Worm (Caenorhabditis elegans) whole organism, L4 larva: ENCODE results near the gene K02F6.8.

Experiments
- R02D3.7 ChIP-seq: fragments of 150-350 bp; sonication (generic microtip); optimal IDR thresholded peaks from 3 replicates; lab custom pipeline; 2014; ENCODE audit warnings: missing biosample characterization, missing genetic modification characterization
- Y5F2A.4 ChIP-seq: fragments of 200-800 bp; sonication (Bioruptor generic); optimal IDR thresholded peaks from 2 replicates; lab custom pipeline; 2018; ENCODE audit warnings: mild to moderate bottlenecking, missing genetic modification characterization, missing compliant biosample characterization
- ZK337.2 ChIP-seq: fragments of 200-800 bp; sonication (Bioruptor generic); IDR thresholded peaks from 2 replicates; pipeline ENCODE4 v1.3.6; 2022; ENCODE audit warnings: missing genetic modification reagents, missing genetic modification characterization, missing compliant biosample characterization
- ZK546.5 ChIP-seq, 2 experiments: sonication (generic microtip); optimal IDR thresholded peaks; 2 replicates each; lab custom pipeline; 2017; ENCODE audit warnings: missing biosample characterization in 2 of 2, missing genetic modification characterization in 2 of 2
- aha-1 ChIP-seq: fragments of 150-350 bp; peaks from one replicate; lab custom pipeline; 2014; ENCODE audit warnings: missing biosample characterization, missing genetic modification characterization
- ama-1 ChIP-seq: fragments of 150-350 bp; optimal IDR thresholded peaks from 2 replicates; lab custom pipeline; 2014; ENCODE audit warnings: inconsistent platforms, mixed read lengths
- arid-1 ChIP-seq: fragments of 200-800 bp; sonication (Bioruptor generic); conservative IDR thresholded peaks from 2 replicates; pipeline ENCODE4 v1.3.6; 2022; ENCODE audit warnings: missing genetic modification reagents, missing genetic modification characterization, missing compliant biosample characterization
- ceh-20 ChIP-seq: fragments of 200-800 bp; sonication (Bioruptor generic); IDR thresholded peaks from 2 replicates; pipeline ENCODE4 v1.3.6; 2022; ENCODE audit warnings: missing genetic modification reagents, missing genetic modification characterization, missing compliant biosample characterization
- ceh-44 ChIP-seq: fragments of 200-800 bp; sonication (Bioruptor generic); IDR thresholded peaks from 2 replicates; pipeline ENCODE4 v1.3.6; 2022; ENCODE audit warnings: missing genetic modification reagents, missing genetic modification characterization, missing compliant biosample characterization
- ces-1 ChIP-seq: fragments of 150-350 bp; sonication (generic microtip); optimal IDR thresholded peaks from 4 replicates; lab custom pipeline; 2014; ENCODE audit warnings: missing biosample characterization, missing genetic modification reagents, missing genetic modification characterization
- ctbp-1 ChIP-seq: fragments of 200-800 bp; sonication (Bioruptor generic); IDR thresholded peaks from 2 replicates; pipeline ENCODE4 v1.3.6; 2022; ENCODE audit warnings: missing genetic modification reagents, missing genetic modification characterization, missing compliant biosample characterization
- daf-16 ChIP-seq, 3 experiments: sonication (generic microtip); optimal IDR thresholded peaks; 2 replicates each; lab custom pipeline; 2016 to 2017; ENCODE audit warnings: missing genetic modification characterization in 3 of 3, missing genetic modification reagents in 3 of 3, mild to moderate bottlenecking in 2 of 3, missing compliant biosample characterization in 2 of 3, missing biosample characterization in 1 of 3, moderate library complexity in 1 of 3
- daf-19 ChIP-seq: fragments of 200-800 bp; sonication (Bioruptor generic); conservative IDR thresholded peaks from 2 replicates; pipeline ENCODE4 v1.3.6; 2022; ENCODE audit warnings: missing genetic modification characterization, missing compliant biosample characterization
- dmd-8 ChIP-seq: fragments of 200-800 bp; sonication (Bioruptor generic); IDR thresholded peaks from 2 replicates; pipeline ENCODE4 v1.3.6; 2022; ENCODE audit warnings: missing genetic modification characterization, missing compliant biosample characterization
- duxl-1 ChIP-seq: sonication (generic microtip); optimal IDR thresholded peaks from 2 replicates; lab custom pipeline; 2016; ENCODE audit warnings: mild to moderate bottlenecking, missing genetic modification characterization, moderate library complexity, missing compliant biosample characterization; ENCODE audit not compliant: poor library complexity
- egl-27 ChIP-seq: sonication (generic microtip); optimal IDR thresholded peaks from 3 replicates; lab custom pipeline; 2017; ENCODE audit warnings: missing biosample characterization, missing genetic modification reagents, missing genetic modification characterization
- egl-43 ChIP-seq: fragments of 200-800 bp; sonication (Bioruptor generic); IDR thresholded peaks from 2 replicates; pipeline ENCODE4 v1.3.6; 2022; ENCODE audit warnings: missing genetic modification reagents, missing genetic modification characterization, missing compliant biosample characterization
- fos-1 ChIP-seq: fragments of 150-350 bp; optimal IDR thresholded peaks from 2 replicates; lab custom pipeline; 2014; ENCODE audit warnings: missing biosample characterization, missing genetic modification characterization
- gei-8 ChIP-seq: fragments of 200-800 bp; sonication (Bioruptor generic); optimal IDR thresholded peaks from 2 replicates; lab custom pipeline; 2018; ENCODE audit warnings: mild to moderate bottlenecking, missing genetic modification characterization, missing compliant biosample characterization
- hlh-30 ChIP-seq: sonication (generic microtip); optimal IDR thresholded peaks from 2 replicates; lab custom pipeline; 2017; ENCODE audit warnings: antibody characterized with exemption, mild to moderate bottlenecking, missing genetic modification characterization, missing compliant biosample characterization; ENCODE audit not compliant: insufficient read depth
- lin-1 ChIP-seq: fragments of 200-800 bp; sonication (Bioruptor generic); IDR thresholded peaks from 2 replicates; pipeline ENCODE4 v1.3.6; 2022; ENCODE audit warnings: missing genetic modification reagents, missing genetic modification characterization, missing compliant biosample characterization
- lin-13 ChIP-seq: fragments of 150-350 bp; optimal IDR thresholded peaks from 2 replicates; lab custom pipeline; 2014; ENCODE audit warnings: missing biosample characterization, missing genetic modification reagents, missing genetic modification characterization
- lin-29 ChIP-seq: fragments of 200-800 bp; sonication (Bioruptor generic); IDR thresholded peaks from 2 replicates; pipeline ENCODE4 v1.3.6; 2022; ENCODE audit warnings: missing genetic modification reagents, missing genetic modification characterization, missing compliant biosample characterization
- lin-38 ChIP-seq: fragments of 200-800 bp; sonication (Bioruptor generic); IDR thresholded peaks from 2 replicates; pipeline ENCODE4 v1.3.6; 2022; ENCODE audit warnings: missing genetic modification reagents, missing genetic modification characterization, missing compliant biosample characterization
- lin-39 ChIP-seq: fragments of 150-350 bp; optimal IDR thresholded peaks from 2 replicates; lab custom pipeline; 2014; ENCODE audit warnings: missing biosample characterization, missing genetic modification reagents, missing genetic modification characterization
- lir-3 ChIP-seq: sonication (generic microtip); optimal IDR thresholded peaks from 2 replicates; lab custom pipeline; 2016; ENCODE audit warnings: mild to moderate bottlenecking, missing genetic modification characterization, missing compliant biosample characterization
- madf-9 ChIP-seq: fragments of 200-800 bp; sonication (Bioruptor generic); conservative IDR thresholded peaks from 2 replicates; pipeline ENCODE4 v1.3.6; 2022; ENCODE audit warnings: missing genetic modification reagents, missing genetic modification characterization, missing compliant biosample characterization
- mep-1 ChIP-seq: fragments of 150-350 bp; sonication (generic microtip); optimal IDR thresholded peaks from 3 replicates; lab custom pipeline; 2014; ENCODE audit warnings: missing biosample characterization, missing genetic modification characterization
- mes-2 ChIP-seq: sonication (generic microtip); optimal IDR thresholded peaks from 2 replicates; lab custom pipeline; 2016; ENCODE audit warnings: missing genotype, mild to moderate bottlenecking, missing genetic modification characterization, missing compliant biosample characterization; ENCODE audit not compliant: poor library complexity, severe bottlenecking
- mxl-3 ChIP-seq: fragments of 200-800 bp; sonication (Bioruptor generic); optimal IDR thresholded peaks from 2 replicates; lab custom pipeline; 2018; ENCODE audit warnings: mild to moderate bottlenecking, missing genetic modification characterization, missing compliant biosample characterization
- nhr-10 ChIP-seq: fragments of 150-350 bp; optimal IDR thresholded peaks from 2 replicates; lab custom pipeline; 2014; ENCODE audit warnings: missing biosample characterization, missing genetic modification characterization
- nhr-111 ChIP-seq: fragments of 200-800 bp; sonication (Bioruptor generic); optimal IDR thresholded peaks from 2 replicates; lab custom pipeline; 2018; ENCODE audit warnings: mild to moderate bottlenecking, missing genetic modification characterization, missing compliant biosample characterization
- nhr-237 ChIP-seq: sonication (generic microtip); optimal IDR thresholded peaks from 2 replicates; lab custom pipeline; 2017; ENCODE audit warnings: missing biosample characterization, missing genetic modification characterization
- nhr-41 ChIP-seq: fragments of 200-800 bp; sonication (Bioruptor generic); IDR thresholded peaks from 2 replicates; pipeline ENCODE4 v1.3.6; 2022; ENCODE audit warnings: missing genetic modification reagents, missing genetic modification characterization, missing compliant biosample characterization
- nhr-42 ChIP-seq: fragments of 200-800 bp; sonication (Bioruptor generic); IDR thresholded peaks from 2 replicates; pipeline ENCODE4 v1.3.6; 2022; ENCODE audit warnings: missing genetic modification characterization, missing compliant biosample characterization
- pha-4 ChIP-seq, 2 experiments: fragments of 150-350 bp in 1 of 2; fragments of 200-800 bp in 1 of 2; sonication (Bioruptor generic) in 1 of 2; IDR thresholded peaks in 1 of 2; optimal IDR thresholded peaks in 1 of 2; 2 replicates each; pipeline versions ENCODE4 v1.3.6 to Lab custom; 2014 to 2022; ENCODE audit warnings: missing genetic modification characterization in 2 of 2, missing genetic modification reagents in 2 of 2, missing biosample characterization in 1 of 2, missing compliant biosample characterization in 1 of 2
- php-3 ChIP-seq: fragments of 200-800 bp; sonication (Bioruptor generic); IDR thresholded peaks from 2 replicates; pipeline ENCODE4 v1.3.6; 2022; ENCODE audit warnings: missing genetic modification reagents, missing genetic modification characterization, missing compliant biosample characterization
- snpc-1.2 ChIP-seq: fragments of 200-800 bp; sonication (Bioruptor generic); IDR thresholded peaks from 2 replicates; pipeline ENCODE4 v1.3.6; 2022; ENCODE audit warnings: missing genetic modification reagents, missing genetic modification characterization, missing compliant biosample characterization
- spr-1 ChIP-seq: sonication (generic microtip); optimal IDR thresholded peaks from 2 replicates; lab custom pipeline; 2016; ENCODE audit warnings: mild to moderate bottlenecking, missing genetic modification characterization, missing compliant biosample characterization
- tag-97 ChIP-seq: fragments of 200-800 bp; sonication (Bioruptor generic); IDR thresholded peaks from 2 replicates; pipeline ENCODE4 v1.3.6; 2022; ENCODE audit warnings: missing genetic modification characterization, missing compliant biosample characterization
- unc-130 ChIP-seq: sonication (generic microtip); optimal IDR thresholded peaks from 2 replicates; lab custom pipeline; 2016; ENCODE audit warnings: missing genetic modification reagents, missing genetic modification characterization, missing compliant biosample characterization
- unc-39 ChIP-seq: sonication (generic microtip); optimal IDR thresholded peaks from 2 replicates; lab custom pipeline; 2017; ENCODE audit warnings: missing biosample characterization, missing genetic modification characterization
- zag-1 ChIP-seq: fragments of 150-350 bp; optimal IDR thresholded peaks from 2 replicates; lab custom pipeline; 2014; ENCODE audit warnings: missing biosample characterization, missing genetic modification characterization
- zfp-3 ChIP-seq: fragments of 200-800 bp; sonication (Bioruptor generic); conservative IDR thresholded peaks from 2 replicates; pipeline ENCODE4 v1.3.6; 2022; ENCODE audit warnings: missing genetic modification reagents, missing genetic modification characterization, missing compliant biosample characterization
- zip-2 ChIP-seq: fragments of 150-350 bp; optimal IDR thresholded peaks from 2 replicates; lab custom pipeline; 2014; ENCODE audit warnings: missing biosample characterization, missing genetic modification characterization
- ztf-7 ChIP-seq: fragments of 150-350 bp; optimal IDR thresholded peaks from 2 replicates; lab custom pipeline; 2014; ENCODE audit warnings: missing biosample characterization, missing genetic modification characterization

K02F6.8 gene

DNA sequence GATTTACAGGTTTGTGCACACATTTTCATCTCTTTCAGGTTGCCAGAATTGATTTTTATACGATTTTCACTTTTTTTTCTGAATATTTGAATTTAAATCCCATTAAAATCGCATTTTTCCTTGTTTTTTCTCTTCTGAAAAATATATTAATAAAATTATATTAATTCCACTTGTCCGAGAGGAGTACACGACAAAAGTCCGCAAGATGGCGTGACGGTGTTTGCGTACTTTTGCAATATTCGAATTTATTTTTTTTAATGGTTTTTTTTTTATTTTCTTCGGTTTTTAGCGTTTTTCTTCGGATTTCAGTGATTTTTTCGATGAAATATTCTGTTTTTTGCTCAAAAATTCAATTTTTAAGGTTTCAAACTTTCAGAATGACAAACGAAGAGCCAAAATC lies 30.0 kb upstream of the K02F6.8 start, which contains the start of gene usp-39 (continued):
- peak; percentile 48 for TF ChIP-seq duxl-1 (tag; lab: Kevin White, UChicago)
- peak; percentile 93 for TF ChIP-seq mep-1 (tag; lab: Kevin White, UChicago)
- TF ChIP-seq ama-1 = no peak
- TF ChIP-seq ceh-20 (GFP tag; lab: Robert Waterston, UW) = peak; percentile 36; the same call in 1 of the 2 replicates
- no peak for TF ChIP-seq lin-1
- TF ChIP-seq unc-130 (GFP tag; lab: Kevin White, UChicago) = peak; percentile 48
- peak; percentile 61; the same call in 1 of the 2 replicates for TF ChIP-seq pha-4 (GFP tag; IDR thresholded peaks at IDR 0.05; lab: Robert Waterston, UW)
- TF ChIP-seq pha-4 (tag; optimal IDR thresholded peaks at IDR 0.05; lab: Kevin White, UChicago) = no peak
- TF ChIP-seq zip-2 = peak; percentile 18
- no peak for TF ChIP-seq ztf-7 (tag; lab: Kevin White, UChicago)
- no peak for TF ChIP-seq zag-1
- TF ChIP-seq mes-2 (tag; lab: Kevin White, UChicago) = peak; percentile 95
- TF ChIP-seq nhr-10 = no peak
- no peak for TF ChIP-seq egl-43 (GFP tag; lab: Robert Waterston, UW)
- TF ChIP-seq php-3 (GFP tag; lab: Robert Waterston, UW) = peak; percentile 56; the same call in 1 of the 2 replicates
- TF ChIP-seq lir-3 (tag; lab: Kevin White, UChicago) = no peak
- peak; percentile 57 for TF ChIP-seq hlh-30 (tag; lab: Kevin White, UChicago)
- TF ChIP-seq nhr-41 (GFP tag; lab: Robert Waterston, UW) = no peak
- no peak for TF ChIP-seq nhr-237 (tag; lab: Kevin White, UChicago)
- peak; percentile 48; the same call in 1 of the 2 replicates for TF ChIP-seq ctbp-1 (GFP tag; lab: Robert Waterston, UW)
- TF ChIP-seq ZK337.2 = peak; percentile 56; the same call in 1 of the 2 replicates
- peak; percentile 73 for TF ChIP-seq lin-13 (GFP tag; lab: Kevin White, UChicago)
- TF ChIP-seq ceh-44 (GFP tag; lab: Robert Waterston, UW) = 0 out of 2 replicates have a peak, but pooled peaks have one; percentile 9
- TF ChIP-seq nhr-111 (GFP tag; lab: Kevin White, UChicago) = no peak
- no peak for TF ChIP-seq mxl-3 (GFP tag; lab: Kevin White, UChicago)
- TF ChIP-seq R02D3.7 (tag; lab: Kevin White, UChicago) = no peak
- TF ChIP-seq daf-16 (GFP tag; optimal IDR thresholded peaks at IDR 0.05; lab: Kevin White, UChicago) = no peak
- TF ChIP-seq daf-16 (tag; optimal IDR thresholded peaks at IDR 0.05; lab: Kevin White, UChicago) = peak; percentile 65
- TF ChIP-seq nhr-42 (GFP tag; lab: Robert Waterston, UW) = 0 out of 2 replicates have a peak, but pooled peaks have one; percentile 44
- TF ChIP-seq ces-1 = peak; percentile 93
- no peak for TF ChIP-seq lin-39 (tag; lab: Kevin White, UChicago)
- peak; percentile 55; the same call in 1 of the 2 replicates for TF ChIP-seq snpc-1.2 (GFP tag; lab: Robert Waterston, UW)
- no peak for TF ChIP-seq fos-1
- TF ChIP-seq lin-38 (GFP tag; lab: Robert Waterston, UW) = peak; percentile 88
- no peak for TF ChIP-seq spr-1 (tag; lab: Kevin White, UChicago)
- no peak for TF ChIP-seq unc-39
- no peak for TF ChIP-seq dmd-8 (GFP tag; lab: Robert Waterston, UW)
- 0 out of 2 replicates have a peak, but pooled peaks have one; percentile 44 for TF ChIP-seq zfp-3 (GFP tag; lab: Robert Waterston, UW)
- TF ChIP-seq daf-19 (GFP tag; lab: Robert Waterston, UW) = no peak
- TF ChIP-seq madf-9 (GFP tag; lab: Robert Waterston, UW) = peak; percentile 61
- TF ChIP-seq arid-1 = 0 out of 2 replicates have a peak, but pooled peaks have one; percentile 19

DNA sequence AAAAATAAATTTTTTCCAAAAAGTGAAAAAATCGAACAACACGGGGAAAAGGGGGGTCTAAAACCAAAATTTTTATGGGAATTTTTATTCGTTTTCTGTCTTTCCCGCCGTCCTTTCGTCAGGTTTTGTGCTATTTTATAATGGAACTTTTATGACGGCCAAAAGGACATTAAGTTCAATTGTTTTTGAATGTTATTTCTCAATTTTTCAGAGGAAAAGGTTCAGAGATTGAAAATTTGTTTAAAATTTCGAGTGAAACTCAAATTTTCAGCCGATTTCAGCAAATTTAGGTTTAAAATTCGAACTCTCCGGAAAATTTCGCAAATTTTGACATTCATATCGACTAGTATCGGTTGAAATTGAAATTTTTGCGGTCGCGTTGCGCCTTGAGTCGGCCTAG lies 29.1 kb upstream of the K02F6.8 start, which contains the start of gene nep-18:
Gene nep-18 (minus strand): TSS at position 101 of the 400 bp plus-strand sequence.
- TF ChIP-seq lin-29 (GFP tag; lab: Robert Waterston, UW) (no peak), egl-27 (no peak), ZK546.5 (tag; optimal IDR thresholded peaks at IDR 0.05; lab: Kevin White, UChicago) (no peak), aha-1 (tag; lab: Kevin White, UChicago) (no peak), duxl-1 (tag; lab: Kevin White, UChicago) (no peak), tag-97 (GFP tag; lab: Robert Waterston, UW) (no peak), gei-8 (GFP tag; lab: Kevin White, UChicago) (no peak), Y5F2A.4 (GFP tag; lab: Kevin White, UChicago) (no peak)
